Worm (Caenorhabditis elegans): ENCODE measurements around the gene Y45F10B.3.
"Not testable (repeated sequence)": the region's sequence is repeated elsewhere in the genome, so short reads cannot be mapped to it uniquely, and the experiment has no call there.

DNA sequence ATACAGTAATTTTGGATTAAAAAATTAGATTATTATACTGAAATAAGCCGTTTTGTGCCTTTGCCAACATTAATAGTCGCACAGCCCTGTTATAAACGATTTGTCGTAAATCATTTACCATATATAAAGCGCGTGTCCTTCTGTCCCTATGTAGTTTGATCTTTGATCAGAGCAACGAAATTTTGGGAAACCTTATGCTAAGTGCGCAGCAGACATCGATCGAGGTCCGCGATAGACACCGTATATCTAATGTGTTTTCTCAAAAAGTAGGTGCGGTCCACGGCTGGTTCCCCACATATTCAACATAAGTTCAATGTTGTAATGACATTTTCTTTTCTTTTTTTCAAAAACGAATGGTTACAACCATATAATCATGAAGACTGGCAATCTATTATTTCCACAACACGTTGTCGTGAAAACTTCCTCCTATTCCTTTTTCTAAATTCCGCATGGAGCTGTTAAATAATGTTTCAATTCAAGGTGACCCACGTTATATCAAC lies 4.9 kb upstream of the Y45F10B.3 start, which contains the start of gene sru-9:
- TF ChIP-seq ama-1 (optimal IDR thresholded peaks at IDR 0.05); unc-62 (GFP tag; optimal IDR thresholded peaks at IDR 0.05); nfya-1 (tag; optimal IDR thresholded peaks at IDR 0.05; ENCODE audit: insufficient read depth); nhr-76 (tag; optimal IDR thresholded peaks at IDR 0.05); nhr-237 (tag; optimal IDR thresholded peaks at IDR 0.05); ztf-4 (tag; optimal IDR thresholded peaks at IDR 0.05): not testable (repeated sequence)
